Fruit fly (Drosophila melanogaster): Measurements from ENCODE around the gene CG4607.
A peak's percentile ranks its signal among the peaks of the same experiment; 100 is the strongest.

DNA sequence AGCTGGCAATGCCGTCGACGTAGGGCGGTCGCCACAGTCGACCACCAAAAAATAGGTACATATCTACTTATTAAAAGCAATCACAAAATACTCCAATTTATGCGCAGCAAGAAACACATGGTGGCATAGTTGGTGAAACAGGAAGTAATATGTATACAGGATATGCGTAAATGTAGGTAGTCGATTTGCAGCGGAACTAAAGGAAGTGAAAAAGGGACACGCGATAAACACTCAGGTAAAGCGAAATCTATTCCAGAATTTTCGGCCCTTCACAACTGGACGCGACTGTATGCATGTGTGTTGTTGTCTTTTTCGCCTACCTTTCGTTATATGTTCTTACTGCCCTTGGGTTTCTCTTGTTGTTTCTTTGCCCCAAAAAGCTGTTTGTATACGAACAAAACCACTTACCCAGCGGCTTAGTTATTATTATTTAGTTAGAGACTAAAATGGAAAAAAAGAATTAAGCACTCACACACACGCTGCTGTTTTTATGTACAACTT is 27.3 kb downstream of the CG4607 start:
- TF ChIP-seq CG4496 (GFP tag; IDR thresholded peaks at IDR 0.05) (peak; percentile 46; the same call in 2 of the 3 replicates), CG9948 (tag; optimal IDR thresholded peaks at IDR 0.05) (peak; percentile 77), fd96Ca (GFP tag; IDR thresholded peaks at IDR 0.05) (peak; percentile 43; the same call in 1 of the 3 replicates), EcR (GFP tag; optimal IDR thresholded peaks at IDR 0.05) (no peak), CG10348 (GFP tag; IDR thresholded peaks at IDR 0.05) (no peak), CG14655 (GFP tag; optimal IDR thresholded peaks at IDR 0.05) (peak; percentile 71), Pif1A (GFP tag; optimal IDR thresholded peaks at IDR 0.05) (peak; percentile 66)

Data from whole organism, pupa.